Worm (Caenorhabditis elegans) whole organism, L4/young adult: ENCODE results near the gene npr-9.

Experiments
- W03F9.2 ChIP-seq: fragments of 150-350 bp; optimal IDR thresholded peaks from 2 replicates; lab custom pipeline; 2014; ENCODE audit warnings: missing biosample characterization, missing genetic modification characterization
- dao-5 ChIP-seq: sonication (generic microtip); optimal IDR thresholded peaks from 2 replicates; lab custom pipeline; 2016; ENCODE audit warnings: missing genotype, missing genetic modification characterization, moderate library complexity, missing compliant biosample characterization
- him-1 ChIP-seq: sonication (generic microtip); optimal IDR thresholded peaks from 2 replicates; lab custom pipeline; 2016; ENCODE audit warnings: missing genotype, missing genetic modification reagents, missing genetic modification characterization, missing compliant biosample characterization

npr-9 gene

ce11 chrX:11357516-11357915 is 28.0 kb downstream of the npr-9 start, which contains the start of gene pgp-4:
TSS of gene pgp-4 (plus strand) at chrX:11357816.
- no peak for TF ChIP-seq W03F9.2 (tag; lab: Kevin White, UChicago)

- no peak for TF ChIP-seq W03F9.2 (tag; lab: Kevin White, UChicago)
- TF ChIP-seq him-1 (tag; lab: Kevin White, UChicago) = no peak
- no peak for TF ChIP-seq dao-5 (tag; lab: Kevin White, UChicago)
Observed at ce11 chrX:11364914-11365313, 35.4 kb downstream of the npr-9 start.

- TF ChIP-seq W03F9.2 (tag; lab: Kevin White, UChicago) (no peak), him-1 (tag; lab: Kevin White, UChicago) (no peak), dao-5 (tag; lab: Kevin White, UChicago) (no peak)
Observed at ce11 chrX:11365995-11366394, 36.5 kb downstream of the npr-9 start.

DNA sequence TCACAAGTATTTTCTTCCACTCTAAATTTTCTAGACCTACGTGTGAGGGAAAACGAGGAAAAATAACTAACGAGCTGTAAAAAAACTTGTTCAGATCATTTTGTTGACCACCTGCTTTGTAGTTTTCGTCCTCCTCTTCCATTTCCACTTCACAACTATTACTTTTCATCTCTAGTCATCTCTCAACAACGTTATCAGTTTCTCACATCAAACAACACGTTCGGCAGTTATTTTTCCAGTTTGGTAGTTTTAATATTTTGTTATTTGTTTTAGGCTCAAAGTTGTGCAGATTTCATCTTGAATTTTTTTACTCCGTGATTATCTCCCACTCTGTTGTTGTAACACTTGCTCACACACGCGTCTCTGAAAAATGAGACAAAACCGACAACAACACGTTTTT is 37.6 kb downstream of the npr-9 start:
- no peak for TF ChIP-seq dao-5 (tag; lab: Kevin White, UChicago)

DNA sequence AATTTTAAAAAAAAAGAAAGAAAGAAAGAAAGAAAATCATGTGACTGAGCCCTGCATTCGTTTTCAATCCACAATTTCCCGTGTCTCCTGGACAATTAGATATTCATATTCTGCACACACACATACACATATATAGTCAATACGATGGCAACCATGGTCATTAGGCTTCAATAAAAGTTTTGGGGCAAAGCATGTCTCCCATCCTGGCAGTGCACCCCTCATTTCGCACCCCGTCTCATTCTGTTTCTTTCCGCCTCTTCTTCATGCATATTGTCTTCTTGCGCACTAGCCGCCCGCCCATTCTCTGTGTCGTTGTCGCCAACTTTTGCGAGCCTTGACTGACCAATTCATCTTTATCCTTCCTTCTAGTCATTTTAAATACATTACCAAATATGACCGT is 38.1 kb downstream of the npr-9 start:
- no peak for TF ChIP-seq W03F9.2 (tag; lab: Kevin White, UChicago)
- TF ChIP-seq dao-5 (tag; lab: Kevin White, UChicago) = no peak
- no peak for TF ChIP-seq him-1 (tag; lab: Kevin White, UChicago)

DNA sequence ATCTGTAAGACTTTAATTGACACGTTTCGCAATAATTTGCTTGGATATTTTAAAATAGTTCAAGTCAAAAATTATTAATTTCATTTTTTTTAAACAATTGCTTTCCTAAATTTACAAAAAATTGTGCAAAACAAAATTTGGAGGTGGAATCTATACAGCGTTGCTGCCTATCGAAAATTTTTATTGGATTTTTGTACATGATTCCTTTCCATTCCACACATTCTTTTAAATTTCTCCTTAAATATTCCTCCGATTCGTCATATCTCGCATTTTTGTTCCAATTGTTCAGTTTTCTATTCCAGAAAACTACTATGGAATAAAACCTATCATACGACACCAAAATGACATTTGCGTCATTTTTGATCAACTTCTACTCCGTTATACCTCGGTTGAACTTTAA is 38.9 kb downstream of the npr-9 start, which contains the start of gene ttyh-1:
TSS of gene ttyh-1 (plus strand) at position 301 of the 400 bp plus-strand sequence.
- TF ChIP-seq W03F9.2 (tag; lab: Kevin White, UChicago) (no peak), dao-5 (tag; lab: Kevin White, UChicago) (no peak), him-1 (tag; lab: Kevin White, UChicago) (no peak)

DNA sequence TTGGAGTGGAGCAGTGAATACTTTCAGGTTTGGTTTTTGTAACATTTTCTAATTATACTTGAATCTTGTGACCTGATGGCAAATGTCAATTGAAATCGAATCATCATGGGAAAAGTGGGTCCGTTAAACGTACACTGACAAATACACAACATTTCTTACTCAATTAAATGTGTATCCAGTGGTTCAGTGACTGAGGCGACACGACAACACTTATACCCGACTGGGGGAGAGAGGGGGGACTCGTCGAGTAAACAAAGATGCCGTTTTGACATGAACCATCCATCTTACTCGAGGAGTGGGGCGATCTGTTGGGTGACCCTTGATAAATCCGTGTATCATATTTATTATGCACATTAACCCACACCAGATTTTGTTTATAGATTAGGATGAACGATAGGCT is 39.3 kb downstream of the npr-9 start:
- TF ChIP-seq him-1 (tag; lab: Kevin White, UChicago) (no peak), W03F9.2 (tag; lab: Kevin White, UChicago) (no peak), dao-5 (tag; lab: Kevin White, UChicago) (no peak)

ce11 chrX:11370090-11370489 is 40.6 kb downstream of the npr-9 start:
- TF ChIP-seq him-1 (tag; lab: Kevin White, UChicago) = no peak
- TF ChIP-seq W03F9.2 (tag; lab: Kevin White, UChicago) = no peak
- no peak for TF ChIP-seq dao-5 (tag; lab: Kevin White, UChicago)

- TF ChIP-seq W03F9.2 (tag; lab: Kevin White, UChicago) (no peak), him-1 (tag; lab: Kevin White, UChicago) (no peak), dao-5 (tag; lab: Kevin White, UChicago) (no peak)
Observed at ce11 chrX:11375509-11375908, 46.0 kb downstream of the npr-9 start, which contains the start of gene F42E11.3. TSS of gene F42E11.3 (minus strand) at chrX:11375609.

- TF ChIP-seq him-1 (tag; lab: Kevin White, UChicago) = no peak
- TF ChIP-seq dao-5 (tag; lab: Kevin White, UChicago) = no peak
- TF ChIP-seq W03F9.2 (tag; lab: Kevin White, UChicago) = no peak
Observed at ce11 chrX:11377370-11377769, 47.8 kb downstream of the npr-9 start, which contains the start of gene tni-1. TSS of gene tni-1 (minus strand) at chrX:11377470.

ce11 chrX:11379135-11379781 is 49.7 kb downstream of the npr-9 start:
- peak; percentile 8 for TF ChIP-seq him-1 (tag; lab: Kevin White, UChicago)
- no peak for TF ChIP-seq dao-5 (tag; lab: Kevin White, UChicago)
